Fruit fly (Drosophila melanogaster) whole organism, pupa: ENCODE measurements around the gene alpha-Est8.

ENCODE experiments used
- CG15710 ChIP-seq: fragments of 200-800 bp; sonication (Bioruptor generic); optimal IDR thresholded peaks from 2 replicates; lab custom pipeline; 2018; ENCODE audit warnings: missing biosample characterization, mild to moderate bottlenecking, missing genetic modification characterization, moderate library complexity
- CG32121 ChIP-seq: fragments of 200-800 bp; sonication (Bioruptor generic); IDR thresholded peaks from 2 replicates; pipeline ENCODE4 v1.3.6; 2022; ENCODE audit warnings: missing biosample characterization, missing genetic modification characterization
- CG9948 ChIP-seq: fragments of 200-800 bp; sonication (Bioruptor generic); optimal IDR thresholded peaks from 2 replicates; lab custom pipeline; 2018; ENCODE audit warnings: missing biosample characterization, mild to moderate bottlenecking, missing genetic modification characterization, moderate library complexity
- D1 ChIP-seq: fragments of 200-800 bp; sonication (Bioruptor generic); optimal IDR thresholded peaks from 2 replicates; lab custom pipeline; 2018; ENCODE audit warnings: missing biosample characterization, mild to moderate bottlenecking, missing genetic modification characterization, moderate library complexity
- EcR ChIP-seq: fragments of 200-800 bp; sonication (Bioruptor generic); optimal IDR thresholded peaks from 3 replicates; lab custom pipeline; 2019; ENCODE audit warnings: missing biosample characterization, missing genetic modification characterization, mild to moderate bottlenecking, moderate library complexity, missing genetic modification reagents
- Ets98B ChIP-seq: fragments of 200-800 bp; sonication (Bioruptor generic); IDR thresholded peaks from 2 replicates; pipeline ENCODE4 v1.3.6; 2022; ENCODE audit warnings: missing biosample characterization, missing genetic modification characterization
- Snoo ChIP-seq: fragments of 200-800 bp; sonication (Bioruptor generic); optimal IDR thresholded peaks from 3 replicates; lab custom pipeline; 2017; ENCODE audit warnings: missing biosample characterization, mild to moderate bottlenecking, missing genetic modification characterization, inconsistent platforms
- gl ChIP-seq: fragments of 200-800 bp; sonication (Bioruptor generic); optimal IDR thresholded peaks from 2 replicates; lab custom pipeline; 2018; ENCODE audit warnings: missing biosample characterization, mild to moderate bottlenecking, missing genetic modification characterization

- TF ChIP-seq gl (no peak), CG15710 (tag; lab: Kevin White, UChicago) (no peak), CG9948 (no peak), Ets98B (no peak), Snoo (tag; lab: Kevin White, UChicago) (no peak), EcR (GFP tag; lab: Kevin White, UChicago) (no peak), CG32121 (GFP tag; lab: Robert Waterston, UW) (no peak), D1 (tag; lab: Kevin White, UChicago) (no peak)
These were observed 25.8 kb upstream of the alpha-Est8 start, which contains the start of the genes alpha-Est3 and alpha-Est2 for dm6 chr3R:7541145-7541860.
